Fruit fly (Drosophila melanogaster) S2 (cell line): ENCODE results near the gene Jon74E.
A peak's percentile ranks its signal among the peaks of the same experiment; 100 is the strongest.

Source experiments
- CG8478 ChIP-seq: fragments of >200 bp; optimal IDR thresholded peaks from 2 replicates; lab custom pipeline; 2018
- CTCF ChIP-seq, 2 experiments: fragments of >200 bp; optimal IDR thresholded peaks; 2 replicates each; lab custom pipeline; 2018

Gene Jon74E

dm6 chr3L:17549049-17549876, at the start of gene Jon74E, which contains the start of gene CG7542:
Gene Jon74E, minus strand, starts transcription at chr3L:17549127.
Gene CG7542, plus strand, starts transcription at chr3L:17549826.
- TF ChIP-seq CG8478 (lab: Kevin White, UChicago) (no peak), CTCF (optimal IDR thresholded peaks at IDR 0.05; lab: Kevin White, UChicago) (no peak)

dm6 chr3L:17596897-17597296, 48.0 kb upstream of the Jon74E start:
- TF ChIP-seq CTCF (optimal IDR thresholded peaks at IDR 0.05; lab: Kevin White, UChicago) (peak; percentile 93), CG8478 (lab: Kevin White, UChicago) (no peak)

- TF ChIP-seq CTCF (optimal IDR thresholded peaks at IDR 0.05; lab: Kevin White, UChicago) (no peak), CG8478 (lab: Kevin White, UChicago) (no peak)
These were observed 47.1 kb upstream of the Jon74E start for dm6 chr3L:17595810-17596561.

- no peak for TF ChIP-seq CG8478 (lab: Kevin White, UChicago)
- no peak for TF ChIP-seq CTCF (optimal IDR thresholded peaks at IDR 0.05; lab: Kevin White, UChicago)
These were observed 44.2 kb upstream of the Jon74E start for dm6 chr3L:17593174-17593573.

dm6 chr3L:17591217-17591467, 42.2 kb upstream of the Jon74E start:
- TF ChIP-seq CG8478 (lab: Kevin White, UChicago) (no peak), CTCF (optimal IDR thresholded peaks at IDR 0.05; lab: Kevin White, UChicago) (no peak)

dm6 chr3L:17590455-17591216, 41.7 kb upstream of the Jon74E start:
- no peak for TF ChIP-seq CTCF (optimal IDR thresholded peaks at IDR 0.05; lab: Kevin White, UChicago)
- TF ChIP-seq CG8478 (lab: Kevin White, UChicago), result no peak

dm6 chr3L:17590049-17590448, 41.1 kb upstream of the Jon74E start:
- no peak for TF ChIP-seq CTCF (optimal IDR thresholded peaks at IDR 0.05; lab: Kevin White, UChicago)
- no peak for TF ChIP-seq CG8478 (lab: Kevin White, UChicago)

- TF ChIP-seq CTCF (optimal IDR thresholded peaks at IDR 0.05; lab: Kevin White, UChicago) (no peak), CG8478 (lab: Kevin White, UChicago) (no peak)
These were observed 39.8 kb upstream of the Jon74E start for dm6 chr3L:17588686-17589085.

dm6 chr3L:17587897-17588296, 39.0 kb upstream of the Jon74E start:
- TF ChIP-seq CG8478 (lab: Kevin White, UChicago) (no peak), CTCF (optimal IDR thresholded peaks at IDR 0.05; lab: Kevin White, UChicago) (no peak)

dm6 chr3L:17587292-17587691, 38.4 kb upstream of the Jon74E start:
- TF ChIP-seq CTCF (optimal IDR thresholded peaks at IDR 0.05; lab: Kevin White, UChicago) (no peak), CG8478 (lab: Kevin White, UChicago) (no peak)

dm6 chr3L:17586370-17587048, 37.6 kb upstream of the Jon74E start:
- no peak for TF ChIP-seq CTCF (optimal IDR thresholded peaks at IDR 0.05; lab: Kevin White, UChicago)
- TF ChIP-seq CG8478 (lab: Kevin White, UChicago), result no peak

dm6 chr3L:17584718-17585117, 35.8 kb upstream of the Jon74E start:
- TF ChIP-seq CTCF (optimal IDR thresholded peaks at IDR 0.05; lab: Kevin White, UChicago) (no peak), CG8478 (lab: Kevin White, UChicago) (no peak)

dm6 chr3L:17579626-17580025, 30.7 kb upstream of the Jon74E start:
- TF ChIP-seq CG8478 (lab: Kevin White, UChicago) (no peak), CTCF (optimal IDR thresholded peaks at IDR 0.05; lab: Kevin White, UChicago) (peak in 1 of 2 experiments; percentile 56)

- no peak for TF ChIP-seq CG8478 (lab: Kevin White, UChicago)
- peak; percentile 73 to 78 for TF ChIP-seq CTCF (optimal IDR thresholded peaks at IDR 0.05; lab: Kevin White, UChicago)
These were observed 30.2 kb upstream of the Jon74E start for dm6 chr3L:17579121-17579520.
